Worm (Caenorhabditis elegans) whole organism, L3 larva: ENCODE measurements around the gene nhr-139.

Experiments
- R02D3.7 ChIP-seq: fragments of 150-350 bp; optimal IDR thresholded peaks from 2 replicates; lab custom pipeline; 2014; ENCODE audit warnings: missing biosample characterization, missing genetic modification characterization
- aly-2 ChIP-seq: fragments of 150-350 bp; optimal IDR thresholded peaks from 2 replicates; lab custom pipeline; 2014; ENCODE audit warnings: missing biosample characterization, missing genetic modification characterization
- ceh-16 ChIP-seq: sonication (generic microtip); optimal IDR thresholded peaks from 2 replicates; lab custom pipeline; 2017; ENCODE audit warnings: missing biosample characterization, missing genetic modification characterization
- ceh-28 ChIP-seq: fragments of 150-350 bp; optimal IDR thresholded peaks from 2 replicates; lab custom pipeline; 2014; ENCODE audit warnings: missing biosample characterization, missing genetic modification reagents, missing genetic modification characterization
- daf-12 ChIP-seq: fragments of 150-350 bp; optimal IDR thresholded peaks from 2 replicates; lab custom pipeline; 2014; ENCODE audit warnings: missing biosample characterization, missing genetic modification reagents, missing genetic modification characterization
- egl-27 ChIP-seq: sonication (generic microtip); optimal IDR thresholded peaks from 4 replicates; lab custom pipeline; 2017; ENCODE audit warnings: missing biosample characterization, missing genetic modification reagents, missing genetic modification characterization
- egl-5 ChIP-seq: fragments of 150-350 bp; optimal IDR thresholded peaks from 2 replicates; lab custom pipeline; 2017; ENCODE audit warnings: missing biosample characterization, missing genetic modification reagents, missing genetic modification characterization, inconsistent platforms
- elt-1 ChIP-seq: fragments of 150-350 bp; optimal IDR thresholded peaks from 2 replicates; lab custom pipeline; 2014; ENCODE audit warnings: missing biosample characterization, missing genetic modification characterization
- elt-2 ChIP-seq: sonication (generic microtip); optimal IDR thresholded peaks from 2 replicates; lab custom pipeline; 2016; ENCODE audit warnings: missing genetic modification reagents, mild to moderate bottlenecking, missing genetic modification characterization, missing compliant biosample characterization
- jun-1 ChIP-seq: fragments of 150-350 bp; optimal IDR thresholded peaks from 2 replicates; lab custom pipeline; 2014; ENCODE audit warnings: missing biosample characterization, missing genetic modification reagents, missing genetic modification characterization
- lin-39 ChIP-seq: fragments of 150-350 bp; optimal IDR thresholded peaks from 2 replicates; lab custom pipeline; 2018; ENCODE audit warnings: missing biosample characterization, missing genetic modification reagents, missing genetic modification characterization
- nfya-1 ChIP-seq: sonication (generic microtip); optimal IDR thresholded peaks from 2 replicates; lab custom pipeline; 2017; ENCODE audit warnings: missing genetic modification characterization, mild to moderate bottlenecking, missing compliant biosample characterization, antibody characterized with exemption, moderate library complexity; ENCODE audit not compliant: insufficient read depth
- nhr-12 ChIP-seq: fragments of 150-350 bp; optimal IDR thresholded peaks from 2 replicates; lab custom pipeline; 2014; ENCODE audit warnings: missing biosample characterization, missing genetic modification characterization
- nhr-23 ChIP-seq: fragments of 150-350 bp; optimal IDR thresholded peaks from 2 replicates; lab custom pipeline; 2014; ENCODE audit warnings: missing biosample characterization, missing genetic modification reagents, missing genetic modification characterization
- nhr-237 ChIP-seq: fragments of 150-350 bp; optimal IDR thresholded peaks from 2 replicates; lab custom pipeline; 2014; ENCODE audit warnings: missing biosample characterization, missing genetic modification characterization
- nhr-25 ChIP-seq: sonication (generic microtip); optimal IDR thresholded peaks from 2 replicates; lab custom pipeline; 2017; ENCODE audit warnings: missing biosample characterization, missing genetic modification characterization
- pha-4 ChIP-seq: fragments of 150-350 bp; optimal IDR thresholded peaks from 2 replicates; lab custom pipeline; 2014; ENCODE audit warnings: missing biosample characterization, missing genetic modification reagents, missing genetic modification characterization
- pqm-1 ChIP-seq: fragments of 150-350 bp; optimal IDR thresholded peaks from 2 replicates; lab custom pipeline; 2017; ENCODE audit warnings: missing biosample characterization, missing genetic modification characterization, inconsistent platforms
- snpc-4 ChIP-seq: fragments of 150-350 bp; optimal IDR thresholded peaks from 2 replicates; lab custom pipeline; 2014; ENCODE audit warnings: missing biosample characterization, missing genetic modification characterization
- tbx-2 ChIP-seq: sonication (generic microtip); optimal IDR thresholded peaks from 2 replicates; lab custom pipeline; 2016; ENCODE audit warnings: mild to moderate bottlenecking, missing genetic modification characterization, missing compliant biosample characterization
- unc-62 ChIP-seq: fragments of 150-350 bp; sonication (generic microtip); optimal IDR thresholded peaks from 4 replicates; lab custom pipeline; 2014; ENCODE audit warnings: missing biosample characterization, missing genetic modification reagents, missing genetic modification characterization
- zag-1 ChIP-seq: fragments of 150-350 bp; optimal IDR thresholded peaks from 2 replicates; lab custom pipeline; 2014; ENCODE audit warnings: missing biosample characterization, missing genetic modification characterization
- ztf-11 ChIP-seq: fragments of 150-350 bp; optimal IDR thresholded peaks from 2 replicates; lab custom pipeline; 2014; ENCODE audit warnings: missing biosample characterization, missing genetic modification characterization

nhr-139 gene

DNA sequence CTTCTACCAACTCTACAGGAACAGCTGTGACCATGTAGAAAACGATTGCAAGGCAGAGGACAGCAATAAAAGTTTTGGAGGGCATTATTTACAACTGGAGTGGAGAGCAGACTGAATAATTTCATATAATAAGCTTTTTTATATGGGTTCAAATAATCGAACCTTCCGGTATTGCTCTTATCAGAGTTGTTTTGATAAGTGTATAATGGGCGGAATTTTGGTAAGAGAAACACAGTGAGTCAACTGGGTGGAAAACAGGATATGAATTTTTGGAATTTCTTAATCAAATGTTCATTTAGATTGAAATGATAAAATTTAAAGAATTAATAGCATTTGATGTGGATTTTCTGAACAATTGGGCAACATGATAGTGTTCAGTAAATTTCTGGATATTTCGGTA is 37.8 kb downstream of the nhr-139 start, which contains the start of gene Y57E12B.11:
TSS of gene Y57E12B.11 (minus strand) at position 101 of the 400 bp plus-strand sequence.
- TF ChIP-seq pha-4 (no peak), egl-27 (tag; lab: Kevin White, UChicago) (no peak), daf-12 (tag; lab: Kevin White, UChicago) (no peak), egl-5 (tag; lab: Kevin White, UChicago) (no peak), pqm-1 (tag; lab: Kevin White, UChicago) (no peak), nfya-1 (tag; lab: Kevin White, UChicago) (no peak), tbx-2 (tag; lab: Kevin White, UChicago) (no peak), aly-2 (tag; lab: Kevin White, UChicago) (no peak), lin-39 (tag; lab: Kevin White, UChicago) (no peak), elt-2 (tag; lab: Kevin White, UChicago) (no peak), jun-1 (no peak), nhr-12 (no peak), unc-62 (GFP tag; lab: Kevin White, UChicago) (no peak), nhr-25 (tag; lab: Kevin White, UChicago) (no peak), snpc-4 (no peak), nhr-23 (tag; lab: Kevin White, UChicago) (no peak), elt-1 (tag; lab: Kevin White, UChicago) (no peak)

ce11 chrV:6948225-6948624 is 39.3 kb downstream of the nhr-139 start, which contains the start of gene Y57E12B.1:
Y57E12B.1 (plus strand) TSS chrV:6948525.
- TF ChIP-seq ceh-28 (tag; lab: Kevin White, UChicago) (no peak), R02D3.7 (no peak), pha-4 (no peak), daf-12 (tag; lab: Kevin White, UChicago) (no peak), elt-2 (tag; lab: Kevin White, UChicago) (no peak), ztf-11 (tag; lab: Kevin White, UChicago) (no peak), egl-27 (tag; lab: Kevin White, UChicago) (no peak), nhr-12 (no peak), nhr-23 (tag; lab: Kevin White, UChicago) (no peak), pqm-1 (tag; lab: Kevin White, UChicago) (no peak)

DNA sequence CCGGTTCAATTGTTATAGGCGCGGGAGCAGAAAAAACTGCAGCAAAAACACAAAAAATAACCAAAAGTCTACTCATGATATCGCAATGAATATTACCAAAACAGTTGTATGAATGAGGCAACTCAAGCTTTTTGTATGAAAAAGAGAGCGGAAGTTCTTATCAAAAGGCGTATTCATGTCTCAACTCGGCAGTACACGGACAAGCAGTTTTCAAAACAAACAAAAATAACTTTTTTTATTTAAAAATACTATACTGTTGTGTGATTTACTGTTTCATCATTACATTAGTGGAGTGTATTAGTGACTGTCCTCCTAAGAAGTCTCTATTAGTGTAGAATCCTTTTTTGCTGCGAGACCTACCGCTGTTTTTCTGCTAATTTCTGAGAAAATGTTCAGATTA is 40.1 kb downstream of the nhr-139 start, which contains the start of gene Y57E12B.4:
TSS of gene Y57E12B.4 (minus strand) at position 101 of the 400 bp plus-strand sequence.
- TF ChIP-seq nhr-237 (tag; lab: Kevin White, UChicago) (no peak), zag-1 (no peak), ceh-16 (tag; lab: Kevin White, UChicago) (no peak)
